Worm (Caenorhabditis elegans) whole organism, young adult: ENCODE results near the gene mdmh-35.

Experiments
- B0035.1 ChIP-seq: sonication (generic microtip); optimal IDR thresholded peaks from 2 replicates; lab custom pipeline; 2016; ENCODE audit warnings: missing genetic modification characterization, mild to moderate bottlenecking, missing compliant biosample characterization, missing genotype, missing genetic modification reagents
- C17E4.6 ChIP-seq: fragments of 200-800 bp; sonication (Bioruptor generic); IDR thresholded peaks from 2 replicates; pipeline ENCODE4 v1.3.6; 2022; ENCODE audit warnings: missing genetic modification reagents, missing genetic modification characterization, missing compliant biosample characterization
- F33H1.4 ChIP-seq: fragments of 200-800 bp; sonication (Bioruptor generic); IDR thresholded peaks from 2 replicates; pipeline ENCODE4 v1.3.6; 2022; ENCODE audit warnings: missing genetic modification reagents, missing genetic modification characterization, missing compliant biosample characterization
- F39B2.1 ChIP-seq: fragments of 200-800 bp; sonication (Bioruptor generic); IDR thresholded peaks from 2 replicates; pipeline ENCODE4 v1.3.6; 2022; ENCODE audit warnings: missing genetic modification reagents, missing genetic modification characterization, missing compliant biosample characterization
- F52B5.7 ChIP-seq: sonication (generic microtip); optimal IDR thresholded peaks from 2 replicates; lab custom pipeline; 2016; ENCODE audit warnings: mild to moderate bottlenecking, missing genetic modification characterization, missing compliant biosample characterization
- F57A8.1 ChIP-seq: fragments of 200-800 bp; sonication (Bioruptor generic); optimal IDR thresholded peaks from 2 replicates; lab custom pipeline; 2018; ENCODE audit warnings: mild to moderate bottlenecking, missing genetic modification characterization, moderate library complexity, missing compliant biosample characterization
- K11D2.4 ChIP-seq: fragments of 200-800 bp; sonication (Bioruptor generic); IDR thresholded peaks from 2 replicates; pipeline ENCODE4 v1.3.6; 2022; ENCODE audit warnings: missing genetic modification reagents, missing genetic modification characterization, missing compliant biosample characterization
- ZK185.1 ChIP-seq: sonication (generic microtip); optimal IDR thresholded peaks from 2 replicates; lab custom pipeline; 2016; ENCODE audit warnings: mild to moderate bottlenecking, missing genetic modification characterization, missing compliant biosample characterization; ENCODE audit not compliant: poor library complexity, severe bottlenecking
- atf-7 ChIP-seq: sonication (generic microtip); optimal IDR thresholded peaks from 2 replicates; lab custom pipeline; 2017; ENCODE audit warnings: mild to moderate bottlenecking, missing genetic modification characterization, missing compliant biosample characterization
- bed-1 ChIP-seq: fragments of 200-800 bp; sonication (Bioruptor generic); IDR thresholded peaks from 2 replicates; pipeline ENCODE4 v1.3.6; 2022; ENCODE audit warnings: missing genetic modification reagents, missing genetic modification characterization, missing compliant biosample characterization
- bed-2 ChIP-seq: fragments of 200-800 bp; sonication (Bioruptor generic); IDR thresholded peaks from 2 replicates; pipeline ENCODE4 v1.3.6; 2022; ENCODE audit warnings: missing genetic modification reagents, missing genetic modification characterization, missing compliant biosample characterization
- ccch-3 ChIP-seq: fragments of 200-800 bp; sonication (Bioruptor generic); optimal IDR thresholded peaks from 2 replicates; lab custom pipeline; 2018; ENCODE audit warnings: mild to moderate bottlenecking, missing genetic modification characterization, missing compliant biosample characterization
- chd-7 ChIP-seq: sonication (generic microtip); optimal IDR thresholded peaks from 2 replicates; lab custom pipeline; 2016; ENCODE audit warnings: mild to moderate bottlenecking, missing genetic modification characterization, moderate library complexity, missing compliant biosample characterization
- die-1 ChIP-seq: sonication (generic microtip); optimal IDR thresholded peaks from 2 replicates; lab custom pipeline; 2016; ENCODE audit warnings: missing genotype, mild to moderate bottlenecking, missing genetic modification characterization, missing compliant biosample characterization
- dox-1 ChIP-seq: fragments of 200-800 bp; sonication (Bioruptor generic); IDR thresholded peaks from 2 replicates; pipeline ENCODE4 v1.3.6; 2022; ENCODE audit warnings: missing genetic modification reagents, missing genetic modification characterization, missing compliant biosample characterization
- dpff-1 ChIP-seq: sonication (generic microtip); optimal IDR thresholded peaks from 2 replicates; lab custom pipeline; 2017; ENCODE audit warnings: mild to moderate bottlenecking, missing genetic modification characterization, missing compliant biosample characterization
- dpl-1 ChIP-seq: fragments of 150-350 bp; optimal IDR thresholded peaks from 2 replicates; lab custom pipeline; 2014; ENCODE audit warnings: missing biosample characterization, missing genetic modification reagents, missing genetic modification characterization
- ekl-4 ChIP-seq: fragments of 200-800 bp; sonication (Bioruptor generic); IDR thresholded peaks from 2 replicates; pipeline ENCODE4 v1.3.6; 2022; ENCODE audit warnings: missing genetic modification reagents, missing genetic modification characterization, missing compliant biosample characterization
- him-1 ChIP-seq: sonication (generic microtip); optimal IDR thresholded peaks from 2 replicates; lab custom pipeline; 2016; ENCODE audit warnings: missing genotype, missing genetic modification reagents, missing genetic modification characterization, missing compliant biosample characterization
- hrde-1 ChIP-seq: sonication (generic microtip); optimal IDR thresholded peaks from 2 replicates; lab custom pipeline; 2016; ENCODE audit warnings: missing genetic modification characterization, mild to moderate bottlenecking, missing compliant biosample characterization, moderate library complexity, missing genotype, missing genetic modification reagents, borderline replicate concordance
- lin-26 ChIP-seq: fragments of 200-800 bp; sonication (Bioruptor generic); IDR thresholded peaks from 2 replicates; pipeline ENCODE4 v1.3.6; 2022; ENCODE audit warnings: missing genetic modification reagents, missing genetic modification characterization, missing compliant biosample characterization
- lsl-1 ChIP-seq: fragments of 200-800 bp; sonication (Bioruptor generic); optimal IDR thresholded peaks from 2 replicates; lab custom pipeline; 2018; ENCODE audit warnings: mild to moderate bottlenecking, missing genetic modification characterization, moderate library complexity, missing compliant biosample characterization
- madf-6 ChIP-seq: fragments of 200-800 bp; sonication (Bioruptor generic); IDR thresholded peaks from 2 replicates; pipeline ENCODE4 v1.3.6; 2022; ENCODE audit warnings: missing genetic modification reagents, missing genetic modification characterization, missing compliant biosample characterization
- madf-8 ChIP-seq: fragments of 200-800 bp; sonication (Bioruptor generic); conservative IDR thresholded peaks from 2 replicates; pipeline ENCODE4 v1.3.6; 2022; ENCODE audit warnings: missing genetic modification reagents, missing genetic modification characterization, missing compliant biosample characterization
- nfya-1 ChIP-seq: sonication (generic microtip); optimal IDR thresholded peaks from 2 replicates; lab custom pipeline; 2017; ENCODE audit warnings: antibody characterized with exemption, missing compliant biosample characterization, missing genetic modification characterization, borderline replicate concordance; ENCODE audit not compliant: insufficient read depth
- nfyb-1 ChIP-seq: fragments of 200-800 bp; sonication (Bioruptor generic); IDR thresholded peaks from 2 replicates; pipeline ENCODE4 v1.3.6; 2022; ENCODE audit warnings: missing genetic modification reagents, missing genetic modification characterization, missing compliant biosample characterization
- nhr-120 ChIP-seq: fragments of 200-800 bp; sonication (Bioruptor generic); IDR thresholded peaks from 2 replicates; pipeline ENCODE4 v1.3.6; 2022; ENCODE audit warnings: missing genetic modification characterization, missing compliant biosample characterization
- nhr-27 ChIP-seq: fragments of 200-800 bp; sonication (Bioruptor generic); optimal IDR thresholded peaks from 2 replicates; lab custom pipeline; 2018; ENCODE audit warnings: mild to moderate bottlenecking, missing genetic modification characterization, moderate library complexity, missing compliant biosample characterization
- nhr-80 ChIP-seq: sonication (generic microtip); optimal IDR thresholded peaks from 2 replicates; lab custom pipeline; 2016; ENCODE audit warnings: missing genetic modification characterization, missing compliant biosample characterization
- rpc-1 ChIP-seq, 2 experiments: fragments of 150-350 bp in 1 of 2; sonication (generic microtip) in 1 of 2; optimal IDR thresholded peaks; 2 replicates each; lab custom pipeline; 2014 to 2018; ENCODE audit warnings: missing biosample characterization in 1 of 2, missing genetic modification characterization in 1 of 2, missing genetic modification reagents in 1 of 2, missing genotype in 1 of 2
- sdz-38 ChIP-seq: sonication (generic microtip); optimal IDR thresholded peaks from 2 replicates; lab custom pipeline; 2016; ENCODE audit warnings: missing genotype, missing genetic modification characterization, missing compliant biosample characterization
- sea-2 ChIP-seq: fragments of 200-800 bp; sonication (Bioruptor generic); IDR thresholded peaks from 2 replicates; pipeline ENCODE4 v1.3.6; 2022; ENCODE audit warnings: missing genetic modification characterization, missing compliant biosample characterization
- snpc-1.3 ChIP-seq: sonication (generic microtip); optimal IDR thresholded peaks from 2 replicates; lab custom pipeline; 2017; ENCODE audit warnings: missing genetic modification characterization, mild to moderate bottlenecking, missing compliant biosample characterization, antibody characterized with exemption, moderate library complexity, missing genotype, missing genetic modification reagents; ENCODE audit not compliant: insufficient read depth
- snpc-3.4 ChIP-seq: sonication (generic microtip); optimal IDR thresholded peaks from 2 replicates; lab custom pipeline; 2017; ENCODE audit warnings: missing genetic modification characterization, mild to moderate bottlenecking, missing compliant biosample characterization, antibody characterized with exemption, moderate library complexity, missing genotype, missing genetic modification reagents
- tbx-9 ChIP-seq: sonication (generic microtip); optimal IDR thresholded peaks from 2 replicates; lab custom pipeline; 2016; ENCODE audit warnings: borderline replicate concordance, missing genetic modification characterization, inconsistent platforms, missing compliant biosample characterization
- unc-130 ChIP-seq: sonication (generic microtip); optimal IDR thresholded peaks from 2 replicates; lab custom pipeline; 2016; ENCODE audit warnings: missing genetic modification reagents, missing genetic modification characterization, missing compliant biosample characterization
- xnd-1 ChIP-seq: sonication (generic microtip); optimal IDR thresholded peaks from 2 replicates; lab custom pipeline; 2016; ENCODE audit warnings: missing genotype, missing genetic modification reagents, missing genetic modification characterization, missing compliant biosample characterization
- ztf-22 ChIP-seq: fragments of 200-800 bp; sonication (Bioruptor generic); optimal IDR thresholded peaks from 2 replicates; lab custom pipeline; 2018; ENCODE audit warnings: mild to moderate bottlenecking, missing genetic modification characterization, moderate library complexity, missing compliant biosample characterization
- ztf-6 ChIP-seq: fragments of 200-800 bp; sonication (Bioruptor generic); IDR thresholded peaks from 2 replicates; pipeline ENCODE4 v1.3.6; 2022; ENCODE audit warnings: missing genetic modification reagents, missing genetic modification characterization, missing compliant biosample characterization

Gene mdmh-35

DNA sequence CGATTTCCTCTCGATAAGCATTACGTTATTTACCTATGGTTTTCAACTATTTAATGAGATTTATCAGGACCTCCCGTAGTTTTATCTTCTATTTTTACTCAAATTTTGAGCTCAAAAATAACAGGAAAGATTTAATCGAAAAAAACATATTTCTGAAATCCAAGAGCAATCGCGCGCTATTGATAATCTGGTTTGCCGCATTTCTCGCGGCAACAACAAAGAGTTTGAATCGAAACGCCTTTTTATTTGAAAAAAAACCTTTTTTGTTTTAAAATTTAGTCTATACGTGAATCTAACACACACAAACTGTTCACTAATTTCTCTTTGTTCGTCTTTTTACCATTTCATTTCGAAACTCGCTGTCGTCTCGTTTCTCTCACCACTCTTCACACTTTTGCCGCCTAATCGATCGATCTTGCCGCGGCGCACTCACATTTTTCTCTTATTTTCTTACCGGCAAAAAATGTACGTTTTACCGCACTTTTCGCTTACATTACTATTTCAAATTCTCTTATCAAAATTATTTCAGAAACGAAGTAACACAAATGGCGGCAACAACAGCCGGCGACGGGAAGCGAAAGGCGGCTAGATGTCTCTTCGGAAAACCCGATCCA, 39.2 kb downstream of the mdmh-35 start, which contains the start of gene cki-2 (continued):
- TF ChIP-seq ZK185.1 (tag; lab: Kevin White, UChicago) (no peak), F33H1.4 (GFP tag; lab: Robert Waterston, UW) (peak; percentile 33), F39B2.1 (GFP tag; lab: Robert Waterston, UW) (no peak), C17E4.6 (GFP tag; lab: Robert Waterston, UW) (no peak), nfya-1 (no peak), sdz-38 (no peak), chd-7 (tag; lab: Kevin White, UChicago) (no peak), ccch-3 (GFP tag; lab: Kevin White, UChicago) (no peak), lsl-1 (GFP tag; lab: Kevin White, UChicago) (peak; percentile 48), ztf-6 (GFP tag; lab: Robert Waterston, UW) (no peak), dpl-1 (peak; percentile 57), him-1 (tag; lab: Kevin White, UChicago) (no peak), sea-2 (GFP tag; lab: Robert Waterston, UW) (no peak), F52B5.7 (tag; lab: Kevin White, UChicago) (no peak), nhr-120 (GFP tag; lab: Robert Waterston, UW) (no peak), ekl-4 (GFP tag; lab: Robert Waterston, UW) (no peak), xnd-1 (tag; lab: Kevin White, UChicago) (peak; percentile 63), nhr-27 (tag; lab: Kevin White, UChicago) (no peak), snpc-3.4 (tag; lab: Kevin White, UChicago) (no peak), madf-8 (GFP tag; lab: Robert Waterston, UW) (peak; percentile 69), atf-7 (tag; lab: Kevin White, UChicago) (no peak), nhr-80 (tag; lab: Kevin White, UChicago) (peak; percentile 75), rpc-1 (optimal IDR thresholded peaks at IDR 0.05; lab: Kevin White, UChicago) (no peak), rpc-1 (tag; optimal IDR thresholded peaks at IDR 0.05; lab: Kevin White, UChicago) (no peak), B0035.1 (tag; lab: Kevin White, UChicago) (no peak), dox-1 (GFP tag; lab: Robert Waterston, UW) (peak; percentile 50; the same call in 1 of the 2 replicates), unc-130 (GFP tag; lab: Kevin White, UChicago) (no peak), bed-2 (GFP tag; lab: Robert Waterston, UW) (no peak), bed-1 (no peak), tbx-9 (tag; lab: Kevin White, UChicago) (no peak), dpff-1 (tag; lab: Kevin White, UChicago) (no peak), hrde-1 (tag; lab: Kevin White, UChicago) (no peak), lin-26 (no peak), K11D2.4 (GFP tag; lab: Robert Waterston, UW) (no peak), madf-6 (GFP tag; lab: Robert Waterston, UW) (peak; percentile 90), ztf-22 (GFP tag; lab: Kevin White, UChicago) (no peak), die-1 (tag; lab: Kevin White, UChicago) (no peak), snpc-1.3 (tag; lab: Kevin White, UChicago) (no peak), F57A8.1 (GFP tag; lab: Kevin White, UChicago) (no peak), nfyb-1 (GFP tag; lab: Robert Waterston, UW) (no peak)
- TF ChIP-seq, all 124 proteins: peak for 15
